Worm (Caenorhabditis elegans): ENCODE data around the gene clec-210.

- TF ChIP-seq egl-5 (tag; optimal IDR thresholded peaks at IDR 0.05) (no peak), mdl-1 (tag; optimal IDR thresholded peaks at IDR 0.05) (no peak), aly-2 (tag; optimal IDR thresholded peaks at IDR 0.05) (no peak), pha-4 (tag; optimal IDR thresholded peaks at IDR 0.05) (no peak), zag-1 (tag; optimal IDR thresholded peaks at IDR 0.05) (no peak), snpc-4 (tag; optimal IDR thresholded peaks at IDR 0.05) (no peak), elt-2 (tag; optimal IDR thresholded peaks at IDR 0.05) (no peak), fkh-10 (GFP tag; optimal IDR thresholded peaks at IDR 0.05) (no peak)
Measured at ce11 chrV:3146932-3147331, 28.8 kb downstream of the clec-210 start, which contains the start of gene srab-11.

Measured in whole organism, L3 larva.